Worm (Caenorhabditis elegans) whole organism, L1 larva: Measurements from ENCODE around the gene ekl-6.

Experiments
- ceh-82 ChIP-seq, 3 experiments: fragments of 150-350 bp in 1 of 3; sonication (generic microtip) in 2 of 3; optimal IDR thresholded peaks; 2 replicates each; lab custom pipeline; 2014 to 2017; ENCODE audit warnings: missing biosample characterization in 3 of 3, missing genetic modification characterization in 3 of 3
- egl-27 ChIP-seq, 2 experiments: fragments of 150-350 bp in 1 of 2; sonication (generic microtip); optimal IDR thresholded peaks; 3 replicates each; lab custom pipeline; 2017 to 2018; ENCODE audit warnings: missing biosample characterization in 2 of 2, missing genetic modification characterization in 2 of 2, missing genetic modification reagents in 2 of 2
- hlh-17 ChIP-seq: fragments of 200-800 bp; sonication (Bioruptor generic); optimal IDR thresholded peaks from 2 replicates; lab custom pipeline; 2018; ENCODE audit warnings: missing genetic modification characterization, mild to moderate bottlenecking, missing compliant biosample characterization, moderate library complexity, borderline replicate concordance
- lin-35 ChIP-seq, 2 experiments: fragments of 150-350 bp; optimal IDR thresholded peaks; 2 replicates each; lab custom pipeline; 2014; ENCODE audit warnings: missing biosample characterization in 2 of 2, missing genetic modification characterization in 2 of 2, missing genetic modification reagents in 2 of 2
- mep-1 ChIP-seq: fragments of 150-350 bp; optimal IDR thresholded peaks from 2 replicates; lab custom pipeline; 2014; ENCODE audit warnings: missing biosample characterization, missing genetic modification characterization
- rnt-1 ChIP-seq: sonication (generic microtip); optimal IDR thresholded peaks from 2 replicates; lab custom pipeline; 2016; ENCODE audit warnings: mild to moderate bottlenecking, missing genetic modification characterization, moderate library complexity, missing compliant biosample characterization
- swsn-7 ChIP-seq: sonication (generic microtip); optimal IDR thresholded peaks from 2 replicates; lab custom pipeline; 2016; ENCODE audit warnings: missing genetic modification characterization, missing compliant biosample characterization
- vab-15 ChIP-seq: sonication (generic microtip); optimal IDR thresholded peaks from 2 replicates; lab custom pipeline; 2017; ENCODE audit warnings: missing genotype, mild to moderate bottlenecking, missing genetic modification characterization, missing compliant biosample characterization

DNA sequence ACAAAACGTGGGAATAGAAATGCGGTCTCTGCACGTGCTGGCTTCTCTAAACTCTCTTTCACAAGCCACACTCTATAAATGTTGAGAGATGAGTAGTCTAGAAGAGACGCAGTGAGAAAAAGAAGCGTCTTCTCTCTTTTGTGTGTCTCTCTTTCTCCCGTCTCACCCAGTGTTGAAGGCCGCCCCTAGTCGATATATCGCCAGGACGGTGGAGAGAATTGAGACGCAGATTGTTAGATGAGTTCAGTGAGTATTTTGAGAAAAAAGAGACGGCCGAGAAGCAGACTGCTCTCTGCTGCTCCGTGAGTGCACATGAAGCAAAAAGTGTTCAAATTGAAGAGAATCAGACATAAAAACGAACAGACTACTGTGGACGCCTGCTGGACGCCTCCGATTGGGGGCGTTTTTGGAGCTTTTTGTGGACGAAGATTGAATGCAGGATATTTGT, 32.3 kb downstream of the ekl-6 start:
- TF ChIP-seq mep-1 (tag; lab: Kevin White, UChicago) (peak; percentile 83), egl-27 (tag; optimal IDR thresholded peaks at IDR 0.05; lab: Kevin White, UChicago) (peak; percentile 65 to 85), rnt-1 (tag; lab: Kevin White, UChicago) (peak; percentile 91), lin-35 (GFP tag; optimal IDR thresholded peaks at IDR 0.05; lab: Kevin White, UChicago) (peak; percentile 80), hlh-17 (no peak), ceh-82 (tag; optimal IDR thresholded peaks at IDR 0.05; lab: Kevin White, UChicago) (peak; percentile 80 to 88 (median 82)), vab-15 (tag; lab: Kevin White, UChicago) (no peak), swsn-7 (tag; lab: Kevin White, UChicago) (peak; percentile 93)
